Worm (Caenorhabditis elegans) whole organism, L4 larva: Measurements from ENCODE around the gene smg-6.
"Not testable (repeated sequence)": the region's sequence is repeated elsewhere in the genome, so short reads cannot be mapped to it uniquely, and the experiment has no call there.

Experiments
- T26A8.4 ChIP-seq: fragments of 200-800 bp; sonication (Bioruptor generic); IDR thresholded peaks from 2 replicates; pipeline ENCODE4 v1.3.6; 2022; ENCODE audit warnings: missing genetic modification characterization, missing compliant biosample characterization
- Y75B8A.6 ChIP-seq: fragments of 200-800 bp; sonication (Bioruptor generic); IDR thresholded peaks from 2 replicates; pipeline ENCODE4 v1.3.6; 2022; ENCODE audit warnings: missing genetic modification reagents, missing genetic modification characterization, missing compliant biosample characterization
- ZK546.5 ChIP-seq, 2 experiments: sonication (generic microtip); optimal IDR thresholded peaks; 2 replicates each; lab custom pipeline; 2017; ENCODE audit warnings: missing biosample characterization in 2 of 2, missing genetic modification characterization in 2 of 2
- aha-1 ChIP-seq: fragments of 150-350 bp; peaks from one replicate; lab custom pipeline; 2014; ENCODE audit warnings: missing biosample characterization, missing genetic modification characterization
- aly-2 ChIP-seq: sonication (generic microtip); optimal IDR thresholded peaks from 2 replicates; lab custom pipeline; 2018; ENCODE audit warnings: missing biosample characterization, missing genetic modification characterization
- ceh-20 ChIP-seq: fragments of 200-800 bp; sonication (Bioruptor generic); IDR thresholded peaks from 2 replicates; pipeline ENCODE4 v1.3.6; 2022; ENCODE audit warnings: missing genetic modification reagents, missing genetic modification characterization, missing compliant biosample characterization
- ceh-28 ChIP-seq: fragments of 150-350 bp; optimal IDR thresholded peaks from 2 replicates; lab custom pipeline; 2014; ENCODE audit warnings: missing biosample characterization, missing genetic modification reagents, missing genetic modification characterization
- ceh-32 ChIP-seq: sonication (generic microtip); optimal IDR thresholded peaks from 2 replicates; lab custom pipeline; 2016; ENCODE audit warnings: mild to moderate bottlenecking, missing genetic modification characterization, missing compliant biosample characterization; ENCODE audit not compliant: poor library complexity
- ceh-62 ChIP-seq: sonication (generic microtip); optimal IDR thresholded peaks from 2 replicates; lab custom pipeline; 2017; ENCODE audit warnings: missing biosample characterization, missing genetic modification characterization
- ces-1 ChIP-seq: fragments of 150-350 bp; sonication (generic microtip); optimal IDR thresholded peaks from 4 replicates; lab custom pipeline; 2014; ENCODE audit warnings: missing biosample characterization, missing genetic modification reagents, missing genetic modification characterization
- daf-12 ChIP-seq: fragments of 150-350 bp; optimal IDR thresholded peaks from 2 replicates; lab custom pipeline; 2014; ENCODE audit warnings: missing biosample characterization, missing genetic modification reagents, missing genetic modification characterization
- daf-16 ChIP-seq, 3 experiments: sonication (generic microtip); optimal IDR thresholded peaks; 2 replicates each; lab custom pipeline; 2016 to 2017; ENCODE audit warnings: missing genetic modification characterization in 3 of 3, missing genetic modification reagents in 3 of 3, mild to moderate bottlenecking in 2 of 3, missing compliant biosample characterization in 2 of 3, missing biosample characterization in 1 of 3, moderate library complexity in 1 of 3
- dmd-8 ChIP-seq: fragments of 200-800 bp; sonication (Bioruptor generic); IDR thresholded peaks from 2 replicates; pipeline ENCODE4 v1.3.6; 2022; ENCODE audit warnings: missing genetic modification characterization, missing compliant biosample characterization
- dpl-1 ChIP-seq: fragments of 150-350 bp; optimal IDR thresholded peaks from 2 replicates; lab custom pipeline; 2014; ENCODE audit warnings: missing biosample characterization, missing genetic modification reagents, missing genetic modification characterization
- dve-1 ChIP-seq: sonication (generic microtip); optimal IDR thresholded peaks from 2 replicates; lab custom pipeline; 2017; ENCODE audit warnings: antibody characterized with exemption, mild to moderate bottlenecking, missing genetic modification characterization, missing compliant biosample characterization; ENCODE audit not compliant: insufficient read depth
- egl-43 ChIP-seq: fragments of 200-800 bp; sonication (Bioruptor generic); IDR thresholded peaks from 2 replicates; pipeline ENCODE4 v1.3.6; 2022; ENCODE audit warnings: missing genetic modification reagents, missing genetic modification characterization, missing compliant biosample characterization
- hlh-11 ChIP-seq: fragments of 200-800 bp; sonication (Bioruptor generic); optimal IDR thresholded peaks from 2 replicates; lab custom pipeline; 2018; ENCODE audit warnings: mild to moderate bottlenecking, missing genetic modification characterization, missing compliant biosample characterization
- hlh-30 ChIP-seq: sonication (generic microtip); optimal IDR thresholded peaks from 2 replicates; lab custom pipeline; 2017; ENCODE audit warnings: antibody characterized with exemption, mild to moderate bottlenecking, missing genetic modification characterization, missing compliant biosample characterization; ENCODE audit not compliant: insufficient read depth
- hmg-1.1 ChIP-seq: fragments of 200-800 bp; sonication (Bioruptor generic); IDR thresholded peaks from 2 replicates; pipeline ENCODE4 v1.3.6; 2022; ENCODE audit warnings: missing genetic modification reagents, missing genetic modification characterization, missing compliant biosample characterization
- lim-7 ChIP-seq: fragments of 200-800 bp; sonication (Bioruptor generic); IDR thresholded peaks from 2 replicates; pipeline ENCODE4 v1.3.6; 2022; ENCODE audit warnings: missing genetic modification characterization, missing compliant biosample characterization
- lin-13 ChIP-seq: fragments of 150-350 bp; optimal IDR thresholded peaks from 2 replicates; lab custom pipeline; 2014; ENCODE audit warnings: missing biosample characterization, missing genetic modification reagents, missing genetic modification characterization
- lin-29 ChIP-seq: fragments of 200-800 bp; sonication (Bioruptor generic); IDR thresholded peaks from 2 replicates; pipeline ENCODE4 v1.3.6; 2022; ENCODE audit warnings: missing genetic modification reagents, missing genetic modification characterization, missing compliant biosample characterization
- lin-38 ChIP-seq: fragments of 200-800 bp; sonication (Bioruptor generic); IDR thresholded peaks from 2 replicates; pipeline ENCODE4 v1.3.6; 2022; ENCODE audit warnings: missing genetic modification reagents, missing genetic modification characterization, missing compliant biosample characterization
- lin-39 ChIP-seq: fragments of 150-350 bp; optimal IDR thresholded peaks from 2 replicates; lab custom pipeline; 2014; ENCODE audit warnings: missing biosample characterization, missing genetic modification reagents, missing genetic modification characterization
- lsy-2 ChIP-seq, 2 experiments: fragments of 150-350 bp in 1 of 2; sonication (generic microtip) in 1 of 2; optimal IDR thresholded peaks; 2 replicates each; lab custom pipeline; 2014 to 2017; ENCODE audit warnings: missing biosample characterization in 2 of 2, missing genetic modification characterization in 2 of 2
- mdl-1 ChIP-seq, 2 experiments: fragments of 150-350 bp in 1 of 2; sonication (generic microtip) in 1 of 2; optimal IDR thresholded peaks; 2 replicates each; lab custom pipeline; 2014 to 2017; ENCODE audit warnings: missing biosample characterization in 2 of 2, missing genetic modification characterization in 2 of 2
- mdt-29 ChIP-seq: fragments of 200-800 bp; sonication (Bioruptor generic); IDR thresholded peaks from 2 replicates; pipeline ENCODE4 v1.3.6; 2022; ENCODE audit warnings: missing genetic modification reagents, missing genetic modification characterization, missing compliant biosample characterization
- mes-2 ChIP-seq: sonication (generic microtip); optimal IDR thresholded peaks from 2 replicates; lab custom pipeline; 2016; ENCODE audit warnings: missing genotype, mild to moderate bottlenecking, missing genetic modification characterization, missing compliant biosample characterization; ENCODE audit not compliant: poor library complexity, severe bottlenecking
- mxl-2 ChIP-seq: fragments of 200-800 bp; sonication (Bioruptor generic); conservative IDR thresholded peaks from 2 replicates; pipeline ENCODE4 v1.3.6; 2022; ENCODE audit warnings: missing genetic modification reagents, missing genetic modification characterization, missing compliant biosample characterization
- nhr-11 ChIP-seq: fragments of 150-350 bp; optimal IDR thresholded peaks from 2 replicates; lab custom pipeline; 2014; ENCODE audit warnings: missing biosample characterization, missing genetic modification characterization
- nhr-111 ChIP-seq: fragments of 200-800 bp; sonication (Bioruptor generic); optimal IDR thresholded peaks from 2 replicates; lab custom pipeline; 2018; ENCODE audit warnings: mild to moderate bottlenecking, missing genetic modification characterization, missing compliant biosample characterization
- nhr-25 ChIP-seq: sonication (generic microtip); optimal IDR thresholded peaks from 2 replicates; lab custom pipeline; 2017; ENCODE audit warnings: missing genetic modification characterization, mild to moderate bottlenecking, missing compliant biosample characterization, antibody characterized with exemption, moderate library complexity, borderline replicate concordance; ENCODE audit not compliant: insufficient read depth
- nhr-28 ChIP-seq: fragments of 150-350 bp; optimal IDR thresholded peaks from 2 replicates; lab custom pipeline; 2014; ENCODE audit warnings: missing biosample characterization, missing genetic modification characterization
- nhr-42 ChIP-seq: fragments of 200-800 bp; sonication (Bioruptor generic); IDR thresholded peaks from 2 replicates; pipeline ENCODE4 v1.3.6; 2022; ENCODE audit warnings: missing genetic modification characterization, missing compliant biosample characterization
- pha-4 ChIP-seq, 2 experiments: fragments of 150-350 bp in 1 of 2; fragments of 200-800 bp in 1 of 2; sonication (Bioruptor generic) in 1 of 2; IDR thresholded peaks in 1 of 2; optimal IDR thresholded peaks in 1 of 2; 2 replicates each; pipeline versions ENCODE4 v1.3.6 to Lab custom; 2014 to 2022; ENCODE audit warnings: missing genetic modification characterization in 2 of 2, missing genetic modification reagents in 2 of 2, missing biosample characterization in 1 of 2, missing compliant biosample characterization in 1 of 2
- rbr-2 ChIP-seq: sonication (generic microtip); optimal IDR thresholded peaks from 2 replicates; lab custom pipeline; 2016; ENCODE audit warnings: missing genotype, missing genetic modification characterization, missing compliant biosample characterization
- saeg-2 ChIP-seq: fragments of 200-800 bp; sonication (Bioruptor generic); IDR thresholded peaks from 2 replicates; pipeline ENCODE4 v1.3.6; 2022; ENCODE audit warnings: missing genetic modification reagents, missing genetic modification characterization, missing compliant biosample characterization
- set-16 ChIP-seq: fragments of 200-800 bp; sonication (Bioruptor generic); IDR thresholded peaks from 2 replicates; pipeline ENCODE4 v1.3.6; 2022; ENCODE audit warnings: missing genetic modification reagents, missing genetic modification characterization, missing compliant biosample characterization
- skn-1 ChIP-seq: fragments of 150-350 bp; optimal IDR thresholded peaks from 2 replicates; lab custom pipeline; 2014; ENCODE audit warnings: missing biosample characterization, missing genetic modification characterization
- snpc-1.2 ChIP-seq: fragments of 200-800 bp; sonication (Bioruptor generic); IDR thresholded peaks from 2 replicates; pipeline ENCODE4 v1.3.6; 2022; ENCODE audit warnings: missing genetic modification reagents, missing genetic modification characterization, missing compliant biosample characterization
- snpc-4 ChIP-seq: fragments of 150-350 bp; optimal IDR thresholded peaks from 2 replicates; lab custom pipeline; 2014; ENCODE audit warnings: missing biosample characterization, missing genetic modification characterization

Gene smg-6

DNA sequence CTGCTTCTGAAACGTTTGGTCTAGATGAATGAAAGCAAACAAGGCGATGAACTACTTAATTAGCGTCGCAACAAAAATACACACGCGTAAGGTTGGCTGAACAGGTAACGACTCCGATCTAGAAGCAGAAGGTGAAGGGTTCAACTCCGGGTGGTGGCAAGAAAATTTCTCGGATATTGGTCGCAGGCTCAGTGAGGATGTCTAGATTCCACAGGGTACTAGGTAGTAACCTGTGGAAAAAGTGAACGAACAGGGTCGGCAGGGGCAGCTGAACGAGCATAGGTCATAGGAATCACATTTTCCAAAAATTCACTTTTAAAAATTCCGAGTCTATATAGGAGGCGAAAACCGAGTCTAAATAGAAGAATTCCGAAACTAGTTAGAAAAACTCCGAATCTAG is 13.3 kb upstream of the smg-6 start:
- TF ChIP-seq lim-7 (GFP tag; lab: Robert Waterston, UW) (0 out of 2 replicates have a peak, but pooled peaks have one; percentile 18), dmd-8 (GFP tag; lab: Robert Waterston, UW) (peak; percentile 77), snpc-1.2 (GFP tag; lab: Robert Waterston, UW) (0 out of 2 replicates have a peak, but pooled peaks have one; percentile 31), egl-43 (0 out of 2 replicates have a peak, but pooled peaks have one; percentile 57), pha-4 (GFP tag; IDR thresholded peaks at IDR 0.05; lab: Robert Waterston, UW) (0 out of 2 replicates have a peak, but pooled peaks have one; percentile 36), saeg-2 (GFP tag; lab: Robert Waterston, UW) (0 out of 2 replicates have a peak, but pooled peaks have one; percentile 20), lin-38 (GFP tag; lab: Robert Waterston, UW) (peak; percentile 64)
- not testable (repeated sequence) for TF ChIP-seq pha-4 (tag; optimal IDR thresholded peaks at IDR 0.05; lab: Kevin White, UChicago)

DNA sequence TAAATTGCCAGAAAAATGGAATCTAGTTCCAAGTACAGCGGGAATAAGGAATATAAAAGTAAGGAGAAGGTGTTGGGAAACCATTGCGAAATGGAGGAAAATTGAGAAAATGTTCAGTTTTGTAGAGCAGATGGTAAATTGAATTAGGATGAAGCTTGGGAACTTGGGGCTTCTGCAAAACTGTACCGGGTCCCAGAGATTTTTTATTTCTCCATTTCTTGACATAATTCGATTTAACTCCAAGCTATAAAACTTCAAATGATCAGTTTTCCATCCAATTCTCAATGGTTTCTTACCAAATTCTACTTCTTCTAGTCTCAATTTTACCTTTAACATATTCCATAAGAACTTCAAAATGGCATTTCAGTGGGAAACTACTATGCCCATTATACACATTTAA is 5.5 kb upstream of the smg-6 start, which contains the start of the genes E02H9.9 and E02H9.1:
E02H9.9 (minus strand) TSS at position 101 of the 400 bp plus-strand sequence.
E02H9.1 (plus strand) TSS at position 285 of the 400 bp plus-strand sequence.
- TF ChIP-seq ceh-28 (tag; lab: Kevin White, UChicago) (no peak), Y75B8A.6 (GFP tag; lab: Robert Waterston, UW) (no peak), lin-29 (no peak), daf-12 (no peak), rbr-2 (tag; lab: Kevin White, UChicago) (no peak), snpc-4 (tag; lab: Kevin White, UChicago) (no peak), nhr-25 (no peak), mdl-1 (tag; optimal IDR thresholded peaks at IDR 0.05; lab: Kevin White, UChicago) (no peak), ces-1 (GFP tag; lab: Kevin White, UChicago) (no peak), skn-1 (tag; lab: Kevin White, UChicago) (no peak), snpc-1.2 (GFP tag; lab: Robert Waterston, UW) (no peak), mxl-2 (GFP tag; lab: Robert Waterston, UW) (no peak), hmg-1.1 (GFP tag; lab: Robert Waterston, UW) (no peak), ceh-62 (tag; lab: Kevin White, UChicago) (no peak), nhr-111 (GFP tag; lab: Kevin White, UChicago) (no peak)

DNA sequence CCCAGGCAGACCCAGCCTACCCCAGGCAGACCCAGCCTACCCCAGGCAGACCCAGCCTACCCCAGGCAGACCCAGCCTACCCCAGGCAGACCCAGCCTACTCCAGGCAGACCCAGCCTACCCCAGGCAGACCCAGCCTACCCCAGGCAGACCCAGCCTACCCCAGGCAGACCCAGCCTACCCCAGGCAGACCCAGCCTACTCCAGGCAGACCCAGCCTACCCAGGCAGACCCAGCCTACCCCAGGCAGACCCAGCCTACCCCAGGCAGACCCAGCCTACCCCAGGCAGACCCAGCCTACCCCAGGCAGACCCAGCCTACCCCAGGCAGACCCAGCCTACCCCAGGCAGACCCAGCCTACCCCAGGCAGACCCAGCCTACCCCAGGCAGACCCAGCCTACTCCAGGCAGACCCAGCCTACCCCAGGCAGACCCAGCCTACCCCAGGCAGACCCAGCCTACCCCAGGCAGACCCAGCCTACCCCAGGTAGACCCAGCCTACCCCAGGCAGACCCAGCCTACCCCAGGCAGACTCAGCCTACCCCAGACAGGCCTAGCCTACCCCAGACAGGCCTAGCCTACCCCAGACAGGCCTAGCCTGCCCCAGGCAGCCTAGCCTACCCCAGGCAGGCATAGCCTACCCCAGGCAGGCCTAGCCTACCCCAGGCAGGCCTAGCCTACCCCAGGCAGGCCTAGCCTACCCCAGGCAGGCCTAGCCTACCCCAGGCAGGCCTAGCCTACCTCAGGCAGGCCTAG is 2.7 kb upstream of the smg-6 start:
- peak; percentile 74 for TF ChIP-seq set-16 (GFP tag; lab: Robert Waterston, UW)

DNA sequence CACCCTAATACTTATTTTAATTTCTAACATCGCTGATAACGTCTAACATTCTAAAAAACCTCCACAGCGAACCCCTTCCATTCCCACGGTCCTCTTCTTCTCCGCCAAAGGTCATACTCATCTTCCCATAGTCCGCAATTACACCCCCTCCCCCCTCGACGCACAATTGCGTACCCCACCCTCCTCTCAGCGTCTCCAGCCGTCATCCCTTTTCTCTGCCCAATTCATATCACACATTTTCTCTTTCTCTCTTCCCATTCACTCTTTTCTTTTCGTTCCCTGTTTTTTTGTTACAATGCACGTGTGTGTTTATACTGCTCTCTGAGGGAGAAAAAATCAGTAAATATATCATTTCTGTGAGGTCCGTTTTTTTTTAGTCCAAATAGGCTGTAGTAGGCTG is 1.8 kb upstream of the smg-6 start:
- TF ChIP-seq mdl-1 (tag; optimal IDR thresholded peaks at IDR 0.05; lab: Kevin White, UChicago) (peak; percentile 33 to 92), nhr-11 (no peak), ceh-32 (no peak), ZK546.5 (tag; optimal IDR thresholded peaks at IDR 0.05; lab: Kevin White, UChicago) (no peak), dve-1 (peak; percentile 53), mes-2 (tag; lab: Kevin White, UChicago) (peak; percentile 65), lin-39 (tag; lab: Kevin White, UChicago) (no peak), aha-1 (tag; lab: Kevin White, UChicago) (peak; percentile 26), nhr-28 (peak; percentile 70), mdt-29 (GFP tag; lab: Robert Waterston, UW) (no peak), T26A8.4 (0 out of 2 replicates have a peak, but pooled peaks have one; percentile 32), lim-7 (GFP tag; lab: Robert Waterston, UW) (0 out of 2 replicates have a peak, but pooled peaks have one; percentile 12), dpl-1 (GFP tag; lab: Kevin White, UChicago) (peak; percentile 57), Y75B8A.6 (GFP tag; lab: Robert Waterston, UW) (no peak), ceh-20 (GFP tag; lab: Robert Waterston, UW) (0 out of 2 replicates have a peak, but pooled peaks have one; percentile 37), nhr-42 (no peak), aly-2 (tag; lab: Kevin White, UChicago) (no peak), daf-16 (GFP tag; optimal IDR thresholded peaks at IDR 0.05; lab: Kevin White, UChicago) (no peak), daf-16 (tag; optimal IDR thresholded peaks at IDR 0.05; lab: Kevin White, UChicago) (peak; percentile 47), egl-43 (peak; percentile 48; the same call in 1 of the 2 replicates), hlh-11 (tag; lab: Kevin White, UChicago) (peak; percentile 77), hlh-30 (peak; percentile 83), lin-13 (GFP tag; lab: Kevin White, UChicago) (peak; percentile 54), lsy-2 (tag; optimal IDR thresholded peaks at IDR 0.05; lab: Kevin White, UChicago) (peak in 1 of 2 experiments; percentile 73)
